Worm (Caenorhabditis elegans) whole organism, early embryonic: ENCODE data around the gene F21C10.13.

Source experiments
- B0310.2 ChIP-seq: sonication (generic microtip); optimal IDR thresholded peaks from 2 replicates; lab custom pipeline; 2016; ENCODE audit warnings: mild to moderate bottlenecking, missing genetic modification characterization, missing compliant biosample characterization
- F13C5.2 ChIP-seq: sonication (generic microtip); optimal IDR thresholded peaks from 2 replicates; lab custom pipeline; 2017; ENCODE audit warnings: mild to moderate bottlenecking, missing genetic modification characterization, inconsistent platforms, missing compliant biosample characterization
- aly-1 ChIP-seq: sonication (generic microtip); optimal IDR thresholded peaks from 2 replicates; lab custom pipeline; 2016; ENCODE audit warnings: missing genetic modification characterization, missing compliant biosample characterization
- ama-1 ChIP-seq: fragments of 150-350 bp; optimal IDR thresholded peaks from 2 replicates; lab custom pipeline; 2014
- flt-1 ChIP-seq: fragments of 200-800 bp; sonication (Bioruptor generic); IDR thresholded peaks from 2 replicates; pipeline ENCODE4 v1.3.6; 2022; ENCODE audit warnings: missing genetic modification characterization, missing compliant biosample characterization
- hmbx-1 ChIP-seq: sonication (generic microtip); optimal IDR thresholded peaks from 2 replicates; lab custom pipeline; 2016; ENCODE audit warnings: mild to moderate bottlenecking, missing genetic modification characterization, missing compliant biosample characterization
- hmg-4 ChIP-seq: fragments of 200-800 bp; sonication (Bioruptor generic); optimal IDR thresholded peaks from 2 replicates; lab custom pipeline; 2018; ENCODE audit warnings: mild to moderate bottlenecking, missing genetic modification characterization, missing compliant biosample characterization
- hnd-1 ChIP-seq: sonication (generic microtip); optimal IDR thresholded peaks from 2 replicates; lab custom pipeline; 2016; ENCODE audit warnings: missing genetic modification characterization, missing compliant biosample characterization
- scrt-1 ChIP-seq: fragments of 200-800 bp; sonication (Bioruptor generic); IDR thresholded peaks from 2 replicates; pipeline ENCODE4 v1.3.6; 2022; ENCODE audit warnings: missing genetic modification characterization, missing compliant biosample characterization
- sea-1 ChIP-seq: fragments of 200-800 bp; sonication (Bioruptor generic); conservative IDR thresholded peaks from 2 replicates; pipeline ENCODE4 v1.3.6; 2022; ENCODE audit warnings: missing genetic modification characterization, missing compliant biosample characterization
- tbx-11 ChIP-seq: fragments of 200-800 bp; sonication (Bioruptor generic); IDR thresholded peaks from 2 replicates; pipeline ENCODE4 v1.3.6; 2022; ENCODE audit warnings: missing genetic modification characterization, missing compliant biosample characterization
- tra-4 ChIP-seq: sonication (generic microtip); optimal IDR thresholded peaks from 2 replicates; lab custom pipeline; 2017; ENCODE audit warnings: missing genetic modification characterization, missing compliant biosample characterization

ce11 chrV:9122004-9122403 lies at the start of gene F21C10.13:
- TF ChIP-seq flt-1 (no peak), sea-1 (GFP tag; lab: Robert Waterston, UW) (no peak), scrt-1 (no peak), ama-1 (lab: Kevin White, UChicago) (no peak), hmg-4 (no peak), hnd-1 (tag; lab: Kevin White, UChicago) (no peak), B0310.2 (tag; lab: Kevin White, UChicago) (no peak), aly-1 (tag; lab: Kevin White, UChicago) (no peak), tra-4 (tag; lab: Kevin White, UChicago) (no peak), F13C5.2 (tag; lab: Kevin White, UChicago) (no peak), hmbx-1 (tag; lab: Kevin White, UChicago) (no peak), tbx-11 (GFP tag; lab: Robert Waterston, UW) (no peak)
